Fruit fly (Drosophila melanogaster): ENCODE data around the gene Spg7.

The Spg7 gene

dm6 chrX:2708156-2708734, 10.2 kb upstream of the Spg7 start, which contains the start of gene CG2681 (continued):
- TF ChIP-seq Hey (tag; optimal IDR thresholded peaks at IDR 0.05) (no peak), Tbp (GFP tag; optimal IDR thresholded peaks at IDR 0.05) (no peak), CG31365 (tag; optimal IDR thresholded peaks at IDR 0.05) (no peak), Fer1 (GFP tag; optimal IDR thresholded peaks at IDR 0.05) (no peak), knrl (GFP tag; IDR thresholded peaks at IDR 0.05; ENCODE audit: partially characterized antibody) (no peak), sug (tag; optimal IDR thresholded peaks at IDR 0.05) (peak; percentile 20), crol (GFP tag; IDR thresholded peaks at IDR 0.05) (no peak), twi (tag; optimal IDR thresholded peaks at IDR 0.05) (no peak), vvl (GFP tag; IDR thresholded peaks at IDR 0.05) (peak; percentile 52), ham (GFP tag; IDR thresholded peaks at IDR 0.05) (0 out of 2 replicates have a peak, but pooled peaks have one; percentile 17), CG9215 (GFP tag; IDR thresholded peaks at IDR 0.05) (peak; percentile 41; the same call in 1 of the 2 replicates), tgo (GFP tag; IDR thresholded peaks at IDR 0.05) (peak; percentile 37; the same call in 2 of the 3 replicates), Lhr (GFP tag; optimal IDR thresholded peaks at IDR 0.05) (no peak), corto (GFP tag; optimal IDR thresholded peaks at IDR 0.05) (no peak), Xbp1 (GFP tag; optimal IDR thresholded peaks at IDR 0.05) (peak; percentile 17), kni (GFP tag; optimal IDR thresholded peaks at IDR 0.05) (no peak), CG7357 (GFP tag; IDR thresholded peaks at IDR 0.05) (peak; percentile 15; the same call in 1 of the 3 replicates), CG17361 (GFP tag; IDR thresholded peaks at IDR 0.05) (0 out of 3 replicates have a peak, but pooled peaks have one; percentile 28), amos (GFP tag; IDR thresholded peaks at IDR 0.05; ENCODE audit: partially characterized antibody) (no peak), nerfin-1 (tag; optimal IDR thresholded peaks at IDR 0.05) (no peak), CG17359 (tag; optimal IDR thresholded peaks at IDR 0.05) (peak; percentile 37), CG17568 (GFP tag; optimal IDR thresholded peaks at IDR 0.05) (no peak), Hmr (GFP tag; optimal IDR thresholded peaks at IDR 0.05) (no peak)

dm6 chrX:2707377-2708090, 9.5 kb upstream of the Spg7 start, which contains the start of gene CG2680:
Gene CG2680 (minus strand): TSS chrX:2707427.
- TF ChIP-seq Med (GFP tag): peak; percentile 64
- TF ChIP-seq Camta (GFP tag; optimal IDR thresholded peaks at IDR 0.05): no peak
- TF ChIP-seq fd96Cb (tag; optimal IDR thresholded peaks at IDR 0.05): no peak
- no peak for TF ChIP-seq Six4 (GFP tag; optimal IDR thresholded peaks at IDR 0.05)
- TF ChIP-seq unc-4 (GFP tag; IDR thresholded peaks at IDR 0.05; ENCODE audit: partially characterized antibody): no peak
- TF ChIP-seq CG31441 (GFP tag; IDR thresholded peaks at IDR 0.05): 0 out of 2 replicates have a peak, but pooled peaks have one; percentile 4
- TF ChIP-seq HLHmδ (GFP tag; optimal IDR thresholded peaks at IDR 0.05): no peak
- no peak for TF ChIP-seq da (GFP tag; optimal IDR thresholded peaks at IDR 0.05)
- TF ChIP-seq Atf3 (GFP tag; optimal IDR thresholded peaks at IDR 0.05): no peak
- peak; percentile 3 for TF ChIP-seq stwl (tag; optimal IDR thresholded peaks at IDR 0.05)
- no peak for TF ChIP-seq Awh (GFP tag; IDR thresholded peaks at IDR 0.05)
- TF ChIP-seq chn (GFP tag; optimal IDR thresholded peaks at IDR 0.05): no peak
- TF ChIP-seq CG10565 (GFP tag; optimal IDR thresholded peaks at IDR 0.05): no peak
- TF ChIP-seq CG15514 (GFP tag; optimal IDR thresholded peaks at IDR 0.05): peak; percentile 98
- TF ChIP-seq CG18599 (GFP tag; optimal IDR thresholded peaks at IDR 0.05): no peak
- no peak for TF ChIP-seq dysf (GFP tag; IDR thresholded peaks at IDR 0.05)
- no peak for TF ChIP-seq Taf1 (GFP tag; IDR thresholded peaks at IDR 0.05)
- peak; percentile 39 for TF ChIP-seq ERR (GFP tag; optimal IDR thresholded peaks at IDR 0.05)
- TF ChIP-seq Chrac-16 (GFP tag; optimal IDR thresholded peaks at IDR 0.05): no peak
- no peak for TF ChIP-seq CG5953 (GFP tag; IDR thresholded peaks at IDR 0.05)
- TF ChIP-seq dm (GFP tag; optimal IDR thresholded peaks at IDR 0.05): no peak
- TF ChIP-seq nom (GFP tag; optimal IDR thresholded peaks at IDR 0.05): no peak
- no peak for TF ChIP-seq Stat92E (GFP tag; optimal IDR thresholded peaks at IDR 0.05)
- no peak for TF ChIP-seq Myb (GFP tag; optimal IDR thresholded peaks at IDR 0.05)
- TF ChIP-seq pum (GFP tag; optimal IDR thresholded peaks at IDR 0.05): no peak
- no peak for TF ChIP-seq CG12104 (GFP tag; optimal IDR thresholded peaks at IDR 0.05)

All from whole organism, embryonic.